Fruit fly (Drosophila melanogaster): ENCODE results near the gene twit.
A peak's percentile ranks its signal among the peaks of the same experiment; 100 is the strongest.

The twit gene

dm6 chr2L:20867381-20867780 lies 15.0 kb downstream of the twit start, which contains the start of gene CG31675 (continued):
- no peak for TF ChIP-seq nerfin-2 (GFP tag; IDR thresholded peaks at IDR 0.05; ENCODE audit: partially characterized antibody)
- TF ChIP-seq CG12299 (tag; optimal IDR thresholded peaks at IDR 0.05), result no peak
- no peak for TF ChIP-seq CG8281 (tag; optimal IDR thresholded peaks at IDR 0.05)
- no peak for TF ChIP-seq Tbp (GFP tag; optimal IDR thresholded peaks at IDR 0.05)
- peak; percentile 38 for TF ChIP-seq CG13894 (tag; optimal IDR thresholded peaks at IDR 0.05)
- no peak for TF ChIP-seq Lhr (GFP tag; optimal IDR thresholded peaks at IDR 0.05)
- no peak for TF ChIP-seq CG13287 (GFP tag; IDR thresholded peaks at IDR 0.05; ENCODE audit: partially characterized antibody)
- no peak for TF ChIP-seq unc-4 (GFP tag; IDR thresholded peaks at IDR 0.05; ENCODE audit: partially characterized antibody)
- no peak for TF ChIP-seq CG14667 (GFP tag; IDR thresholded peaks at IDR 0.05)
- TF ChIP-seq stc (GFP tag; IDR thresholded peaks at IDR 0.05), result no peak
- TF ChIP-seq Dll (GFP tag; IDR thresholded peaks at IDR 0.05; ENCODE audit: partially characterized antibody), result no peak
- no peak for TF ChIP-seq CG4820 (GFP tag; optimal IDR thresholded peaks at IDR 0.05)
- peak; percentile 57 for TF ChIP-seq sd (tag; optimal IDR thresholded peaks at IDR 0.05)
- TF ChIP-seq bigmax (GFP tag; optimal IDR thresholded peaks at IDR 0.05), result no peak
- no peak for TF ChIP-seq CG4404 (GFP tag; IDR thresholded peaks at IDR 0.05)
- 0 out of 3 replicates have a peak, but pooled peaks have one; percentile 11 for TF ChIP-seq CG34224 (GFP tag; IDR thresholded peaks at IDR 0.05; ENCODE audit: partially characterized antibody)
- TF ChIP-seq repo (GFP tag; optimal IDR thresholded peaks at IDR 0.05), result no peak
- no peak for TF ChIP-seq Atf6 (GFP tag; IDR thresholded peaks at IDR 0.05)

- TF ChIP-seq cg (GFP tag; optimal IDR thresholded peaks at IDR 0.05) (no peak), CG3995 (GFP tag; optimal IDR thresholded peaks at IDR 0.05) (no peak), tio (GFP tag; optimal IDR thresholded peaks at IDR 0.05) (no peak), CG9437 (GFP tag; optimal IDR thresholded peaks at IDR 0.05) (peak; percentile 2), CTCF (GFP tag; optimal IDR thresholded peaks at IDR 0.05) (peak; percentile 26), bcd (GFP tag; optimal IDR thresholded peaks at IDR 0.05) (no peak), CG9817 (tag; optimal IDR thresholded peaks at IDR 0.05) (no peak), HmgZ (tag; optimal IDR thresholded peaks at IDR 0.05) (peak; percentile 9), CG12071 (GFP tag; optimal IDR thresholded peaks at IDR 0.05) (no peak), CG2199 (GFP tag; IDR thresholded peaks at IDR 0.05) (peak; percentile 93), Med (GFP tag) (peak; percentile 31)
Observed at dm6 chr2L:20868921-20869320, 16.5 kb downstream of the twit start.

- TF ChIP-seq CG16779 (GFP tag; IDR thresholded peaks at IDR 0.05) (0 out of 2 replicates have a peak, but pooled peaks have one; percentile 55), CG4820 (GFP tag; optimal IDR thresholded peaks at IDR 0.05) (no peak), CG30431 (GFP tag; optimal IDR thresholded peaks at IDR 0.05) (no peak), Awh (GFP tag; IDR thresholded peaks at IDR 0.05) (no peak), CG13894 (tag; optimal IDR thresholded peaks at IDR 0.05) (peak; percentile 94), Gsc (GFP tag; IDR thresholded peaks at IDR 0.05) (no peak), shn (GFP tag; optimal IDR thresholded peaks at IDR 0.05) (no peak), Lpt (GFP tag; optimal IDR thresholded peaks at IDR 0.05) (no peak), CG6254 (GFP tag; optimal IDR thresholded peaks at IDR 0.05) (no peak), CG14441 (GFP tag; IDR thresholded peaks at IDR 0.05) (0 out of 2 replicates have a peak, but pooled peaks have one; percentile 25), HLH4C (GFP tag; IDR thresholded peaks at IDR 0.05; ENCODE audit: partially characterized antibody) (no peak), Doc3 (GFP tag; IDR thresholded peaks at IDR 0.05; ENCODE audit: partially characterized antibody) (no peak), Lhr (GFP tag; optimal IDR thresholded peaks at IDR 0.05) (no peak), Chrac-16 (GFP tag; optimal IDR thresholded peaks at IDR 0.05) (no peak), CG30403 (GFP tag; optimal IDR thresholded peaks at IDR 0.05) (no peak), Drgx (GFP tag; IDR thresholded peaks at IDR 0.05) (peak; percentile 39; the same call in 1 of the 2 replicates), CG16813 (GFP tag; IDR thresholded peaks at IDR 0.05; ENCODE audit: partially characterized antibody) (no peak), hkb (optimal IDR thresholded peaks at IDR 0.05) (no peak), hkb (GFP tag; IDR thresholded peaks at IDR 0.05) (0 out of 2 replicates have a peak, but pooled peaks have one; percentile 25), H2.0 (GFP tag; IDR thresholded peaks at IDR 0.05) (no peak), TFAM (GFP tag; optimal IDR thresholded peaks at IDR 0.05) (no peak), MBD-R2 (GFP tag; IDR thresholded peaks at IDR 0.05) (peak; percentile 20; the same call in 1 of the 2 replicates), CG8290 (GFP tag; optimal IDR thresholded peaks at IDR 0.05) (no peak), CG8290 (tag; optimal IDR thresholded peaks at IDR 0.05) (peak in 1 of 2 experiments; percentile 44)
Observed at dm6 chr2L:20869804-20870295, 17.5 kb downstream of the twit start, which contains the start of gene CG14401. Gene CG14401 (plus strand): TSS chr2L:20869854.

Measured in whole organism, embryonic.